Worm (Caenorhabditis elegans) whole organism, young adult: ENCODE measurements around the gene ttr-41.

Experiments
- C06A6.2 ChIP-seq: fragments of 200-800 bp; sonication (Bioruptor generic); conservative IDR thresholded peaks from 2 replicates; pipeline ENCODE4 v1.3.6; 2022; ENCODE audit warnings: missing genetic modification characterization, missing compliant biosample characterization
- T26A5.8 ChIP-seq: sonication (generic microtip); optimal IDR thresholded peaks from 2 replicates; lab custom pipeline; 2016; ENCODE audit warnings: missing genetic modification characterization, missing compliant biosample characterization
- Y79H2A.3 ChIP-seq: fragments of 200-800 bp; sonication (Bioruptor generic); conservative IDR thresholded peaks from 2 replicates; pipeline ENCODE4 v1.3.6; 2022; ENCODE audit warnings: missing genetic modification reagents, missing genetic modification characterization, missing compliant biosample characterization
- ceh-100 ChIP-seq: fragments of 200-800 bp; sonication (Bioruptor generic); IDR thresholded peaks from 2 replicates; pipeline ENCODE4 v1.3.6; 2022; ENCODE audit warnings: missing genetic modification reagents, missing genetic modification characterization, missing compliant biosample characterization
- efl-1 ChIP-seq: fragments of 150-350 bp; optimal IDR thresholded peaks from 2 replicates; lab custom pipeline; 2014; ENCODE audit warnings: missing biosample characterization, missing genetic modification reagents, missing genetic modification characterization
- egrh-3 ChIP-seq: fragments of 200-800 bp; sonication (Bioruptor generic); IDR thresholded peaks from 2 replicates; pipeline ENCODE4 v1.3.6; 2022; ENCODE audit warnings: missing genetic modification reagents, missing genetic modification characterization, missing compliant biosample characterization
- mes-4 ChIP-seq: sonication (generic microtip); optimal IDR thresholded peaks from 2 replicates; lab custom pipeline; 2016; ENCODE audit warnings: missing genotype, missing genetic modification characterization, missing compliant biosample characterization
- snpc-4 ChIP-seq, 5 experiments: fragments of 150-350 bp in 1 of 5; sonication (generic microtip) in 4 of 5; optimal IDR thresholded peaks; 2 replicates each; lab custom pipeline; 2014 to 2018; ENCODE audit warnings: missing genetic modification characterization in 5 of 5, missing biosample characterization in 3 of 5, antibody characterized with exemption in 2 of 5, mild to moderate bottlenecking in 2 of 5, missing compliant biosample characterization in 2 of 5, missing genotype in 2 of 5, moderate library complexity in 2 of 5, missing genetic modification reagents in 1 of 5
- ztf-18 ChIP-seq: sonication (generic microtip); optimal IDR thresholded peaks from 2 replicates; lab custom pipeline; 2016; ENCODE audit warnings: missing genotype, mild to moderate bottlenecking, missing genetic modification characterization, missing compliant biosample characterization

DNA sequence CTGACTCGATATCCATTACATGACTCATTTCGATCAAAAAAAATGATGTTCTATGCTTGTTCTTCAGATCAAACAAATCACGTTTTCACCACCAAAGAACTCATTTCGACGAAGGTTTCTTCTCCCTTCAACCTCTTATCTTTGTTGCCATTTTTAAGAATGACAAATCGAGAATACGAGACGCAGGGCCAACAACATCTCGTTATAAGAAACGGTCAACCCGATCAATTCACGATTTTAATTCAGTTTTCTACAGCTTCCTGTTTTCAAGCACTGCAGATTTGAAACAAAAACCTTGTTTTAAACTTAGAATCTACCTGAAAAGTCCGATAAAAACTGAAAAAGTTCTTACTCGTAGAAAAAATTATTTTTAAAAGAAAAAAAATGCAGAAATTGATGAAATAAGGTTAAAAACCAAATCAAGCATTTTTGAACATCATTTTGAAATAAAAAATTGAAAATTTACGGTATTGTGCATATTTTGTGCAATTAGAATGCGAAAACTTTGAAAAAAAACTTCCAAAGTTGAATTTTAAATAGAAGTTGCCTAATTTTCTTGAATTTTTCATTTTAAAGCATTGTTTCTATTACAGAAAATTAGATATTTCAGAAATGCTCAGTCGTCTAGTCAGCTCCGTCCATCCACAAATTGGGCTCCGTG, 14.0 kb upstream of the ttr-41 start, which contains the start of gene acs-11:
- TF ChIP-seq C06A6.2 (GFP tag; lab: Robert Waterston, UW), result no peak
- TF ChIP-seq snpc-4 (GFP tag; optimal IDR thresholded peaks at IDR 0.05; lab: Kevin White, UChicago), result no peak
- TF ChIP-seq snpc-4 (tag; optimal IDR thresholded peaks at IDR 0.05; lab: Kevin White, UChicago), result no peak
- TF ChIP-seq efl-1 (GFP tag; lab: Kevin White, UChicago), result no peak
- no peak for TF ChIP-seq ztf-18 (tag; lab: Kevin White, UChicago)
- no peak for TF ChIP-seq egrh-3 (GFP tag; lab: Robert Waterston, UW)
- no peak for TF ChIP-seq ceh-100 (GFP tag; lab: Robert Waterston, UW)
- TF ChIP-seq mes-4 (tag; lab: Kevin White, UChicago), result no peak
- TF ChIP-seq Y79H2A.3 (GFP tag; lab: Robert Waterston, UW), result no peak
- no peak for TF ChIP-seq T26A5.8
